Fruit fly (Drosophila melanogaster) whole organism, embryonic: ENCODE measurements around the gene CG12182.

Experiments used
- Awh ChIP-seq: fragments of 200-800 bp; sonication (Bioruptor generic); IDR thresholded peaks from 2 replicates; pipeline ENCODE4, ENCODE4 v1.3.6; 2022; ENCODE audit warnings: missing biosample characterization, missing genetic modification characterization
- CG10267 ChIP-seq: fragments of 200-800 bp; sonication (Bioruptor generic); optimal IDR thresholded peaks from 2 replicates; lab custom pipeline; 2018; ENCODE audit warnings: missing biosample characterization, mild to moderate bottlenecking, missing genetic modification characterization, moderate library complexity
- CG11247 ChIP-seq: fragments of 200-800 bp; sonication (Bioruptor generic); IDR thresholded peaks from 2 replicates; pipeline ENCODE4 v1.3.6; 2022; ENCODE audit warnings: missing biosample characterization, missing genetic modification characterization
- CG11560 ChIP-seq: fragments of 200-800 bp; sonication (Bioruptor generic); IDR thresholded peaks from 3 replicates; pipeline ENCODE4 v1.3.6; 2022; ENCODE audit warnings: missing biosample characterization, missing genetic modification characterization
- CG11695 ChIP-seq: fragments of 200-800 bp; sonication (Bioruptor generic); IDR thresholded peaks from 3 replicates; pipeline ENCODE4 v1.3.6; 2022; ENCODE audit warnings: missing biosample characterization, missing genetic modification characterization
- CG14441 ChIP-seq: fragments of 200-800 bp; sonication (Bioruptor generic); IDR thresholded peaks from 2 replicates; pipeline ENCODE4 v1.3.6; 2022; ENCODE audit warnings: missing biosample characterization, missing genetic modification characterization
- CG1603 ChIP-seq: fragments of 200-800 bp; sonication (Bioruptor generic); optimal IDR thresholded peaks from 2 replicates; lab custom pipeline; 2019; ENCODE audit warnings: missing biosample characterization, mild to moderate bottlenecking, missing genetic modification characterization, moderate library complexity
- CG16779 ChIP-seq: fragments of 200-800 bp; sonication (Bioruptor generic); IDR thresholded peaks from 2 replicates; pipeline ENCODE4 v1.3.6; 2022; ENCODE audit warnings: missing biosample characterization, missing genetic modification characterization
- CG17186 ChIP-seq: fragments of 200-800 bp; sonication (Bioruptor generic); optimal IDR thresholded peaks from 3 replicates; lab custom pipeline; 2017; ENCODE audit warnings: missing biosample characterization, missing genetic modification reagents, missing genetic modification characterization
- CG17612 ChIP-seq: fragments of 200-800 bp; sonication (Bioruptor generic); IDR thresholded peaks from 2 replicates; pipeline ENCODE4 v1.3.6; 2022; ENCODE audit warnings: missing biosample characterization, missing genetic modification characterization
- CG1832 ChIP-seq: fragments of 200-800 bp; sonication (Bioruptor generic); optimal IDR thresholded peaks from 2 replicates; lab custom pipeline; 2017; ENCODE audit warnings: missing biosample characterization, mild to moderate bottlenecking, missing genetic modification characterization, inconsistent platforms
- CG31388 ChIP-seq: fragments of 200-800 bp; sonication (Bioruptor generic); optimal IDR thresholded peaks from 2 replicates; lab custom pipeline; 2016; ENCODE audit warnings: missing biosample characterization, missing genetic modification characterization
- CG32772 ChIP-seq: fragments of 200-800 bp; sonication (Bioruptor generic); IDR thresholded peaks from 2 replicates; pipeline ENCODE4 v1.3.6; 2022; ENCODE audit warnings: missing biosample characterization, missing genetic modification characterization
- CG34224 ChIP-seq: fragments of 200-800 bp; sonication (Bioruptor generic); IDR thresholded peaks from 3 replicates; pipeline ENCODE4 v1.3.6; 2022; ENCODE audit warnings: missing biosample characterization, missing genetic modification characterization; ENCODE audit not compliant: partially characterized antibody
- CG34376 ChIP-seq: fragments of 200-800 bp; sonication (Bioruptor generic); optimal IDR thresholded peaks from 2 replicates; lab custom pipeline; 2018; ENCODE audit warnings: missing biosample characterization, mild to moderate bottlenecking, missing genetic modification characterization
- CG3726 ChIP-seq: fragments of 200-800 bp; sonication (Bioruptor generic); IDR thresholded peaks from 3 replicates; pipeline ENCODE4, ENCODE4 v1.3.6; 2022; ENCODE audit warnings: missing biosample characterization, missing genetic modification characterization
- CG8359 ChIP-seq: fragments of 200-800 bp; sonication (Bioruptor generic); optimal IDR thresholded peaks from 2 replicates; lab custom pipeline; 2017; ENCODE audit warnings: missing biosample characterization, mild to moderate bottlenecking, missing genetic modification characterization, borderline replicate concordance
- Doc3 ChIP-seq: fragments of 200-800 bp; sonication (Bioruptor generic); IDR thresholded peaks from 3 replicates; pipeline ENCODE4 v1.3.6; 2022; ENCODE audit warnings: missing biosample characterization, missing genetic modification characterization; ENCODE audit not compliant: partially characterized antibody
- Drgx ChIP-seq: fragments of 200-800 bp; sonication (Bioruptor generic); IDR thresholded peaks from 2 replicates; pipeline ENCODE4 v1.3.6; 2022; ENCODE audit warnings: missing biosample characterization, missing genetic modification characterization
- Ets65A ChIP-seq: fragments of 200-800 bp; sonication (Bioruptor generic); peaks from one replicate; lab custom pipeline; 2016; ENCODE audit warnings: missing biosample characterization, missing genetic modification characterization
- Hand ChIP-seq: fragments of 200-800 bp; sonication (Bioruptor generic); optimal IDR thresholded peaks from 2 replicates; lab custom pipeline; 2017; ENCODE audit warnings: mild to moderate bottlenecking, missing biosample characterization, missing genetic modification reagents, missing genetic modification characterization
- HmgZ ChIP-seq: fragments of 200-800 bp; sonication (Bioruptor generic); optimal IDR thresholded peaks from 2 replicates; lab custom pipeline; 2018; ENCODE audit warnings: missing biosample characterization, mild to moderate bottlenecking, missing genetic modification characterization
- Lim3 ChIP-seq: fragments of 200-800 bp; sonication (Bioruptor generic); IDR thresholded peaks from 2 replicates; pipeline ENCODE4 v1.3.6; 2022; ENCODE audit warnings: missing biosample characterization, missing genetic modification characterization
- Lpt ChIP-seq: fragments of >200 bp; optimal IDR thresholded peaks from 2 replicates; lab custom pipeline; 2018; ENCODE audit warnings: missing biosample characterization, missing genetic modification characterization
- Meics ChIP-seq: fragments of 200-800 bp; sonication (Bioruptor generic); optimal IDR thresholded peaks from 2 replicates; lab custom pipeline; 2017; ENCODE audit warnings: missing biosample characterization, mild to moderate bottlenecking, missing genetic modification characterization
- Oaz ChIP-seq: fragments of 200-800 bp; sonication (Bioruptor generic); IDR thresholded peaks from 2 replicates; pipeline ENCODE4 v1.3.6; 2022; ENCODE audit warnings: missing biosample characterization, missing genetic modification characterization
- Pdp1 ChIP-seq, 2 experiments: fragments of 200-800 bp; sonication (Bioruptor generic); optimal IDR thresholded peaks; 3 replicates each; lab custom pipeline; 2016; ENCODE audit warnings: missing biosample characterization in 2 of 2, missing genetic modification characterization in 2 of 2, mild to moderate bottlenecking in 1 of 2, moderate library complexity in 1 of 2
- Ravus ChIP-seq: fragments of 200-800 bp; sonication (Bioruptor generic); IDR thresholded peaks from 2 replicates; pipeline ENCODE4 v1.3.6; 2022; ENCODE audit warnings: missing biosample characterization, missing genetic modification characterization
- Sox102F ChIP-seq: fragments of 200-800 bp; sonication (Bioruptor generic); optimal IDR thresholded peaks from 2 replicates; lab custom pipeline; 2018; ENCODE audit warnings: missing biosample characterization, mild to moderate bottlenecking, missing genetic modification characterization, moderate library complexity
- Ssrp ChIP-seq: fragments of 200-800 bp; sonication (Bioruptor generic); optimal IDR thresholded peaks from 2 replicates; lab custom pipeline; 2018; ENCODE audit warnings: missing biosample characterization, mild to moderate bottlenecking, missing genetic modification characterization, moderate library complexity
- Stat92E ChIP-seq, 3 experiments: fragments of >200 bp in 2 of 3; fragments of 200-800 bp in 1 of 3; sonication (Bioruptor generic) in 1 of 3; optimal IDR thresholded peaks; 2 replicates each; lab custom pipeline; 2017 to 2019; ENCODE audit warnings: missing biosample characterization in 3 of 3, missing genetic modification characterization in 3 of 3, mild to moderate bottlenecking in 1 of 3, moderate library complexity in 1 of 3
- abd-A ChIP-seq: fragments of 200-800 bp; sonication (Bioruptor generic); optimal IDR thresholded peaks from 3 replicates; lab custom pipeline; 2019; ENCODE audit warnings: missing biosample characterization, mild to moderate bottlenecking, missing genetic modification characterization, moderate library complexity
- chinmo ChIP-seq: fragments of 200-800 bp; sonication (Bioruptor generic); IDR thresholded peaks from 4 replicates; pipeline ENCODE4 v1.3.6; 2022; ENCODE audit warnings: missing biosample characterization, missing genetic modification characterization; ENCODE audit not compliant: partially characterized antibody
- crol ChIP-seq: fragments of 200-800 bp; sonication (Bioruptor generic); IDR thresholded peaks from 2 replicates; pipeline ENCODE4 v1.3.6; 2022; ENCODE audit warnings: missing biosample characterization, missing genetic modification characterization
- ftz-f1 ChIP-seq: fragments of 200-800 bp; sonication (Bioruptor generic); optimal IDR thresholded peaks from 2 replicates; lab custom pipeline; 2016; ENCODE audit warnings: missing biosample characterization, missing genetic modification characterization
- gcm ChIP-seq: fragments of 200-800 bp; sonication (Bioruptor generic); optimal IDR thresholded peaks from 2 replicates; lab custom pipeline; 2019; ENCODE audit warnings: missing biosample characterization, mild to moderate bottlenecking, missing genetic modification characterization, moderate library complexity
- inv ChIP-seq: fragments of 200-800 bp; sonication (Bioruptor generic); IDR thresholded peaks from 2 replicates; pipeline ENCODE4 v1.3.6; 2022; ENCODE audit warnings: missing biosample characterization, missing genetic modification characterization; ENCODE audit not compliant: partially characterized antibody
- p53 ChIP-seq: fragments of 200-800 bp; sonication (Bioruptor generic); optimal IDR thresholded peaks from 2 replicates; lab custom pipeline; 2016; ENCODE audit warnings: missing biosample characterization, missing genetic modification characterization
- pnt ChIP-seq: fragments of 200-800 bp; sonication (Bioruptor generic); optimal IDR thresholded peaks from 3 replicates; lab custom pipeline; 2016; ENCODE audit warnings: missing biosample characterization, missing genetic modification characterization
- sens ChIP-seq: fragments of 200-800 bp; sonication (Bioruptor generic); peaks from one replicate; lab custom pipeline; 2016; ENCODE audit warnings: missing biosample characterization, missing genetic modification characterization
- sens-2 ChIP-seq: fragments of 200-800 bp; sonication (Bioruptor generic); IDR thresholded peaks from 2 replicates; pipeline ENCODE4 v1.3.6; 2022; ENCODE audit warnings: missing biosample characterization, missing genetic modification characterization
- sr ChIP-seq: fragments of 200-800 bp; sonication (Bioruptor generic); IDR thresholded peaks from 3 replicates; pipeline ENCODE4 v1.3.6; 2022; ENCODE audit warnings: missing biosample characterization, missing genetic modification characterization
- trem ChIP-seq: fragments of 200-800 bp; optimal IDR thresholded peaks from 3 replicates; lab custom pipeline; 2019; ENCODE audit warnings: missing biosample characterization, mild to moderate bottlenecking, missing genetic modification characterization, moderate library complexity
- vvl ChIP-seq: fragments of 200-800 bp; sonication (Bioruptor generic); IDR thresholded peaks from 2 replicates; pipeline ENCODE4 v1.3.6; 2022; ENCODE audit warnings: missing biosample characterization, missing genetic modification characterization
- zfh1 ChIP-seq: fragments of 200-800 bp; sonication (Bioruptor generic); IDR thresholded peaks from 3 replicates; pipeline ENCODE4 v1.3.6; 2022; ENCODE audit warnings: missing biosample characterization, missing genetic modification characterization

CG12182 gene

dm6 chr3L:2582753-2583536 is 16.4 kb downstream of the CG12182 start (continued):
- TF ChIP-seq Lpt (GFP tag; lab: Kevin White, UChicago): no peak
- no peak for TF ChIP-seq CG11560 (tag; lab: Robert Waterston, UW)
- peak; percentile 88 for TF ChIP-seq Drgx (GFP tag; lab: Robert Waterston, UW)
- TF ChIP-seq chinmo (GFP tag; lab: Robert Waterston, UW): no peak
- TF ChIP-seq Stat92E (GFP tag; optimal IDR thresholded peaks at IDR 0.05; lab: Kevin White, UChicago): peak in 1 of 3 experiments; percentile 42
- TF ChIP-seq gcm (GFP tag; lab: Kevin White, UChicago): peak; percentile 78
- no peak for TF ChIP-seq ftz-f1 (GFP tag; lab: Kevin White, UChicago)
- no peak for TF ChIP-seq CG17612
- peak; percentile 14 for TF ChIP-seq Hand
- TF ChIP-seq CG34224 (GFP tag; lab: Robert Waterston, UW): no peak
- no peak; the same call in none of the 2 replicates for TF ChIP-seq Ravus (GFP tag; lab: Robert Waterston, UW)
- no peak for TF ChIP-seq inv (GFP tag; lab: Robert Waterston, UW)
- peak; percentile 69 for TF ChIP-seq CG11695 (GFP tag; lab: Robert Waterston, UW)
- TF ChIP-seq CG11247 (GFP tag; lab: Robert Waterston, UW): peak; percentile 75
- TF ChIP-seq abd-A (tag; lab: Kevin White, UChicago): no peak
- TF ChIP-seq HmgZ (tag; lab: Kevin White, UChicago): no peak
- TF ChIP-seq zfh1 (GFP tag; lab: Robert Waterston, UW): peak; percentile 93
- no peak for TF ChIP-seq CG1832 (GFP tag; lab: Kevin White, UChicago)
- peak; percentile 62; the same call in 1 of the 2 replicates for TF ChIP-seq Lim3

DNA sequence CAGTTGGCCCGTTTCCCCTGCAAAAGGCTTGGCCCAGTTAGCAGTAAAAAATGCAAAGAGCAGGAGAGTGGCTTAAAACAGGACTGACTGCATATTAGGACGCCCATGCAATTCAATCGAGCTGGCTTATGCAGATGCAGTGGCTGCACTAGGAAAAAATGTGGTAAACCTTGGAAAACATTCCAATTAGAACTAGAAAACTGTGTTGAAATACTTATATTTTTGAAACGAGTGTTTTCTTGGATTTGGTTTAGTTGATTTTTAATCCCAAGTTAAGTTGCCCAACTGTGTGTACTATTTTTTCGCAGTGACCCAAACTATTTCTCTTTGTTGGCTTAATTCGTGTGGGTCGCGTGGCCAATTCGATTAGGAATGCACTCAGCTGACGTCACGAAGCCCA is 17.1 kb downstream of the CG12182 start:
- peak; percentile 4 for TF ChIP-seq Sox102F (GFP tag; lab: Kevin White, UChicago)
- TF ChIP-seq Doc3 (GFP tag; lab: Robert Waterston, UW): no peak
- TF ChIP-seq Meics (GFP tag; lab: Kevin White, UChicago): no peak
- TF ChIP-seq p53 (GFP tag; lab: Kevin White, UChicago): no peak
- 0 out of 2 replicates have a peak, but pooled peaks have one; percentile 4 for TF ChIP-seq CG32772 (GFP tag; lab: Robert Waterston, UW)
- no peak for TF ChIP-seq Oaz (GFP tag; lab: Robert Waterston, UW)
- peak; percentile 8 for TF ChIP-seq CG8359 (GFP tag; lab: Kevin White, UChicago)
- TF ChIP-seq pnt: no peak
- peak; percentile 41; the same call in 1 of the 2 replicates for TF ChIP-seq Awh (GFP tag; lab: Robert Waterston, UW)
- TF ChIP-seq CG1603 (tag; lab: Kevin White, UChicago): peak; percentile 41
- TF ChIP-seq CG14441: no peak
- 0 out of 3 replicates have a peak, but pooled peaks have one; percentile 24 for TF ChIP-seq CG3726 (GFP tag; lab: Robert Waterston, UW)
- TF ChIP-seq CG17186 (GFP tag; lab: Kevin White, UChicago): no peak
- no peak for TF ChIP-seq CG16779 (GFP tag; lab: Robert Waterston, UW)
- TF ChIP-seq Pdp1 (GFP tag; optimal IDR thresholded peaks at IDR 0.05; lab: Kevin White, UChicago): no peak
- TF ChIP-seq crol (GFP tag; lab: Robert Waterston, UW): peak; percentile 56; the same call in 1 of the 2 replicates
- TF ChIP-seq Ssrp (tag; lab: Kevin White, UChicago): no peak
- TF ChIP-seq Drgx (GFP tag; lab: Robert Waterston, UW): peak; percentile 89
- TF ChIP-seq sr (GFP tag; lab: Robert Waterston, UW): 0 out of 3 replicates have a peak, but pooled peaks have one; percentile 17
- peak; percentile 73 for TF ChIP-seq sens (GFP tag; lab: Kevin White, UChicago)
- peak; percentile 92 for TF ChIP-seq Ets65A (GFP tag; lab: Kevin White, UChicago)
- no peak for TF ChIP-seq CG31388 (GFP tag; lab: Kevin White, UChicago)
- no peak for TF ChIP-seq CG34376
- 0 out of 2 replicates have a peak, but pooled peaks have one; percentile 4 for TF ChIP-seq sens-2 (GFP tag; lab: Robert Waterston, UW)
- no peak for TF ChIP-seq CG10267
- peak; percentile 3 for TF ChIP-seq trem (tag; lab: Kevin White, UChicago)
- peak; percentile 49 for TF ChIP-seq vvl
- peak; percentile 43; the same call in 1 of the 3 replicates for TF ChIP-seq zfh1 (GFP tag; lab: Robert Waterston, UW)
